Worm (Caenorhabditis elegans) whole organism, mixed stage, embryonic: ENCODE results near the gene madf-3.

ENCODE experiments used
- M03D4.4 ChIP-seq: sonication (generic microtip); optimal IDR thresholded peaks from 2 replicates; lab custom pipeline; 2017; ENCODE audit warnings: mild to moderate bottlenecking, missing genetic modification characterization, missing compliant biosample characterization
- bed-3 ChIP-seq: fragments of 200-800 bp; sonication (Bioruptor generic); optimal IDR thresholded peaks from 3 replicates; lab custom pipeline; 2018; ENCODE audit warnings: mild to moderate bottlenecking, missing genetic modification characterization, moderate library complexity, missing compliant biosample characterization
- blmp-1 ChIP-seq: fragments of 150-350 bp; optimal IDR thresholded peaks from 2 replicates; lab custom pipeline; 2014; ENCODE audit warnings: missing biosample characterization, missing genetic modification characterization
- ceh-39 ChIP-seq: fragments of 150-350 bp; optimal IDR thresholded peaks from 2 replicates; lab custom pipeline; 2014; ENCODE audit warnings: missing biosample characterization, missing genetic modification characterization
- ceh-43 ChIP-seq: fragments of 200-800 bp; sonication (Bioruptor generic); optimal IDR thresholded peaks from 2 replicates; lab custom pipeline; 2018; ENCODE audit warnings: mild to moderate bottlenecking, missing genetic modification characterization, moderate library complexity, missing compliant biosample characterization
- ceh-83 ChIP-seq: fragments of 200-800 bp; sonication (Bioruptor generic); optimal IDR thresholded peaks from 2 replicates; lab custom pipeline; 2018; ENCODE audit warnings: mild to moderate bottlenecking, missing genetic modification characterization, missing compliant biosample characterization
- ces-1 ChIP-seq: fragments of 150-350 bp; optimal IDR thresholded peaks from 2 replicates; lab custom pipeline; 2014; ENCODE audit warnings: missing biosample characterization, missing genetic modification reagents, missing genetic modification characterization
- cnd-1 ChIP-seq: fragments of 200-800 bp; sonication (Bioruptor generic); optimal IDR thresholded peaks from 2 replicates; lab custom pipeline; 2018; ENCODE audit warnings: mild to moderate bottlenecking, missing genetic modification characterization, missing compliant biosample characterization
- drap-1 ChIP-seq: fragments of 200-800 bp; sonication (Bioruptor generic); optimal IDR thresholded peaks from 3 replicates; lab custom pipeline; 2018; ENCODE audit warnings: mild to moderate bottlenecking, missing genetic modification characterization, missing compliant biosample characterization
- elt-1 ChIP-seq: sonication (generic microtip); optimal IDR thresholded peaks from 2 replicates; lab custom pipeline; 2017; ENCODE audit warnings: missing genetic modification characterization, mild to moderate bottlenecking, missing compliant biosample characterization, antibody characterized with exemption, moderate library complexity, borderline replicate concordance; ENCODE audit not compliant: insufficient read depth
- elt-3 ChIP-seq: fragments of 150-350 bp; optimal IDR thresholded peaks from 2 replicates; lab custom pipeline; 2014; ENCODE audit warnings: missing biosample characterization, missing genetic modification characterization
- flh-1 ChIP-seq: fragments of 200-800 bp; sonication (Bioruptor generic); optimal IDR thresholded peaks from 2 replicates; lab custom pipeline; 2018; ENCODE audit warnings: mild to moderate bottlenecking, missing genetic modification characterization, moderate library complexity, missing compliant biosample characterization
- ham-2 ChIP-seq: fragments of 200-800 bp; sonication (Bioruptor generic); optimal IDR thresholded peaks from 2 replicates; lab custom pipeline; 2018; ENCODE audit warnings: mild to moderate bottlenecking, missing genetic modification characterization, missing compliant biosample characterization
- hlh-1 ChIP-seq: fragments of 150-350 bp; optimal IDR thresholded peaks from 2 replicates; lab custom pipeline; 2014; ENCODE audit warnings: missing biosample characterization, missing genetic modification reagents, missing genetic modification characterization
- lin-13 ChIP-seq: fragments of 150-350 bp; optimal IDR thresholded peaks from 2 replicates; lab custom pipeline; 2014; ENCODE audit warnings: missing biosample characterization, missing genetic modification characterization
- lin-32 ChIP-seq: fragments of 200-800 bp; sonication (Bioruptor generic); optimal IDR thresholded peaks from 2 replicates; lab custom pipeline; 2018; ENCODE audit warnings: mild to moderate bottlenecking, missing genetic modification characterization, missing compliant biosample characterization
- lsy-2 ChIP-seq: fragments of 150-350 bp; optimal IDR thresholded peaks from 2 replicates; lab custom pipeline; 2014; ENCODE audit warnings: missing biosample characterization, missing genetic modification characterization
- mab-5 ChIP-seq: fragments of 150-350 bp; optimal IDR thresholded peaks from 2 replicates; lab custom pipeline; 2014; ENCODE audit warnings: missing biosample characterization, missing genetic modification characterization
- mep-1 ChIP-seq: fragments of 150-350 bp; optimal IDR thresholded peaks from 2 replicates; lab custom pipeline; 2017; ENCODE audit warnings: missing biosample characterization, missing genetic modification reagents, missing genetic modification characterization, inconsistent platforms
- mls-2 ChIP-seq: sonication (generic microtip); optimal IDR thresholded peaks from 2 replicates; lab custom pipeline; 2016; ENCODE audit warnings: mild to moderate bottlenecking, missing genetic modification characterization, moderate library complexity, missing compliant biosample characterization
- nhr-12 ChIP-seq: fragments of 150-350 bp; optimal IDR thresholded peaks from 2 replicates; lab custom pipeline; 2014; ENCODE audit warnings: missing biosample characterization, missing genetic modification characterization
- nhr-2 ChIP-seq: fragments of 150-350 bp; optimal IDR thresholded peaks from 2 replicates; lab custom pipeline; 2014; ENCODE audit warnings: missing biosample characterization, missing genetic modification characterization
- nhr-237 ChIP-seq: fragments of 150-350 bp; optimal IDR thresholded peaks from 2 replicates; lab custom pipeline; 2014; ENCODE audit warnings: missing biosample characterization, missing genetic modification characterization
- nhr-28 ChIP-seq: fragments of 150-350 bp; optimal IDR thresholded peaks from 2 replicates; lab custom pipeline; 2014; ENCODE audit warnings: missing biosample characterization, missing genetic modification characterization
- nhr-76 ChIP-seq: sonication (generic microtip); optimal IDR thresholded peaks from 2 replicates; lab custom pipeline; 2017; ENCODE audit warnings: missing biosample characterization, missing genetic modification characterization
- pha-4 ChIP-seq: fragments of 150-350 bp; optimal IDR thresholded peaks from 2 replicates; lab custom pipeline; 2018; ENCODE audit warnings: missing biosample characterization, missing genetic modification reagents, missing genetic modification characterization
- sem-2 ChIP-seq: fragments of 200-800 bp; sonication (Bioruptor generic); optimal IDR thresholded peaks from 2 replicates; lab custom pipeline; 2018; ENCODE audit warnings: mild to moderate bottlenecking, missing genetic modification characterization, missing compliant biosample characterization
- snpc-4 ChIP-seq: fragments of 150-350 bp; optimal IDR thresholded peaks from 2 replicates; lab custom pipeline; 2014; ENCODE audit warnings: missing biosample characterization, missing genetic modification characterization
- sptf-1 ChIP-seq: sonication (generic microtip); optimal IDR thresholded peaks from 2 replicates; lab custom pipeline; 2017; ENCODE audit warnings: mild to moderate bottlenecking, missing genetic modification characterization, moderate library complexity, missing compliant biosample characterization
- tbx-8 ChIP-seq: fragments of 200-800 bp; sonication (Bioruptor generic); optimal IDR thresholded peaks from 2 replicates; lab custom pipeline; 2018; ENCODE audit warnings: mild to moderate bottlenecking, missing genetic modification characterization, moderate library complexity, missing compliant biosample characterization
- unc-120 ChIP-seq: sonication (generic microtip); optimal IDR thresholded peaks from 2 replicates; lab custom pipeline; 2017; ENCODE audit warnings: missing genetic modification characterization, missing compliant biosample characterization; ENCODE audit not compliant: poor library complexity, severe bottlenecking
- unc-39 ChIP-seq: fragments of 150-350 bp; optimal IDR thresholded peaks from 2 replicates; lab custom pipeline; 2014; ENCODE audit warnings: missing biosample characterization, missing genetic modification characterization
- unc-62 ChIP-seq: fragments of 150-350 bp; optimal IDR thresholded peaks from 2 replicates; lab custom pipeline; 2014; ENCODE audit warnings: missing biosample characterization, missing genetic modification reagents, missing genetic modification characterization
- zip-8 ChIP-seq: fragments of 150-350 bp; optimal IDR thresholded peaks from 2 replicates; lab custom pipeline; 2014; ENCODE audit warnings: missing biosample characterization, missing genetic modification characterization
- ztf-11 ChIP-seq: fragments of 150-350 bp; optimal IDR thresholded peaks from 2 replicates; lab custom pipeline; 2014; ENCODE audit warnings: missing biosample characterization, missing genetic modification characterization

The madf-3 gene

ce11 chrII:4299227-4299703 is 35.3 kb upstream of the madf-3 start, which contains the start of gene sco-1:
Gene sco-1, plus strand, starts transcription at chrII:4299653.
- TF ChIP-seq pha-4 (tag; lab: Kevin White, UChicago) (peak; percentile 81), ceh-43 (GFP tag; lab: Kevin White, UChicago) (no peak), nhr-12 (tag; lab: Kevin White, UChicago) (no peak), unc-62 (GFP tag; lab: Kevin White, UChicago) (peak; percentile 52), cnd-1 (no peak), mls-2 (tag; lab: Kevin White, UChicago) (peak; percentile 68), M03D4.4 (tag; lab: Kevin White, UChicago) (no peak), ztf-11 (no peak), flh-1 (no peak), nhr-76 (no peak), lin-13 (tag; lab: Kevin White, UChicago) (peak; percentile 91), ces-1 (peak; percentile 72), bed-3 (no peak), zip-8 (tag; lab: Kevin White, UChicago) (no peak), nhr-2 (tag; lab: Kevin White, UChicago) (no peak), blmp-1 (tag; lab: Kevin White, UChicago) (no peak), ceh-83 (GFP tag; lab: Kevin White, UChicago) (no peak), drap-1 (GFP tag; lab: Kevin White, UChicago) (peak; percentile 58), mep-1 (tag; lab: Kevin White, UChicago) (peak; percentile 86), elt-1 (tag; lab: Kevin White, UChicago) (peak; percentile 40), mab-5 (tag; lab: Kevin White, UChicago) (no peak), lin-32 (GFP tag; lab: Kevin White, UChicago) (no peak), elt-3 (tag; lab: Kevin White, UChicago) (no peak), nhr-28 (no peak), hlh-1 (tag; lab: Kevin White, UChicago) (peak; percentile 66), ceh-39 (peak; percentile 68), tbx-8 (GFP tag; lab: Kevin White, UChicago) (no peak), unc-120 (tag; lab: Kevin White, UChicago) (peak; percentile 28), nhr-237 (tag; lab: Kevin White, UChicago) (peak; percentile 89), snpc-4 (tag; lab: Kevin White, UChicago) (no peak), sem-2 (GFP tag; lab: Kevin White, UChicago) (no peak), ham-2 (no peak), unc-39 (tag; lab: Kevin White, UChicago) (no peak), sptf-1 (peak; percentile 71), lsy-2 (tag; lab: Kevin White, UChicago) (peak; percentile 83)

DNA sequence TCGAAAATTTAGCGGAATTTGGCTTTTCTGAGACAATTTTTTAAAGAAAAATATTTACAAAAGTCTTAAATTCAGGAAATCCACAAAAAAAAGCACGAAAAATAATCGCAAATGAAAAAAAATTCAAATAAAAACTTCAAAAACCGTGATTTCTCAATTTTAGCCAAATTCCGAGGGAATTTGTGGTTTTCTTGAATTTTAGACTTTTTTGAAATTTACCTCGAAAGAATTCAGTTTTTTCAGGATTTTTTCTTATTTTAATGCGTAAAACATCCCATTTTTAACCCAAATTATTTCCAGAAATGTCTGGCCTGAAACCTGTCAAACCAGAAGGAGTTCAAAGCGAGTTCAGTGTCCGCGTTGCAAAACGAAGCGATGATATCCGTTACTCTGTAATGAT is 33.2 kb upstream of the madf-3 start, which contains the start of gene gtf-2F1:
Gene gtf-2F1, plus strand, starts transcription at position 301 of the 400 bp plus-strand sequence.
- TF ChIP-seq ceh-43 (GFP tag; lab: Kevin White, UChicago) (no peak), blmp-1 (tag; lab: Kevin White, UChicago) (no peak), nhr-28 (no peak), lin-32 (GFP tag; lab: Kevin White, UChicago) (no peak), nhr-2 (tag; lab: Kevin White, UChicago) (no peak), nhr-12 (tag; lab: Kevin White, UChicago) (no peak), lsy-2 (tag; lab: Kevin White, UChicago) (no peak), mab-5 (tag; lab: Kevin White, UChicago) (no peak)

DNA sequence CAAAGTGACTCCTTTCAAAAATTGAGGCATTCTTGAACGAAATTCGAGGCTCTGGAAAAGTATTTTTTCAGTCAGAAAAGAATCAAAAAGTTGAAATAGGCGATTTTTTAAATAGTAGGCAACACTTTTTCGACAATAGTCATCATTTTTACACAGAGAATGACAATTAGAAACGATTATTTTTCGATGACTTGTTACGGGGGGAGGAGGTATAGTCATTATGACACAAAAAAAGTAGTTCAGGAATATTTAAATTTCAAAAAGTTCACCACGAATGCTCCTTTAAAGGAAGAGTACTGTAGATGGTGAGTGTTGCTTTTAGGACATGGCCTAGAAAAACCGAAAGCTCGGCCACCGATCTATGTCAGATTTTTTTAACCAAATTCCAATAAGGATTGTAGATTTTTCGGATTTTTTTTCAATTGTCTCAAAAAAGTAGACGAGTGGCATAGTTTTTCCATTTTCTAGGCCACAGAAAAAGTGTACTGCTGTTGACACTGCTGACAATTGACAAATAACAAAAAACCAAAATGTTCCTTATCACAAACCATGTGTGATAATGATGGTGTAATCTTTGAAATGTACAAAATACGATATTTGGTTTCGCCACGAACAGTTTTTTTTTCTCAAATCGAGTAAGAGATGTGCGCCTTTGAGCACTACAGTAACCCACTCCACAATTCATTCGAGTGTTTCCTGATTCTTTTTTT is 27.5 kb upstream of the madf-3 start, which contains the start of gene Y52E8A.3:
Gene Y52E8A.3, minus strand, starts transcription at position 51 of the 710 bp plus-strand sequence.
- TF ChIP-seq drap-1 (GFP tag; lab: Kevin White, UChicago) (no peak), nhr-237 (tag; lab: Kevin White, UChicago) (no peak), unc-62 (GFP tag; lab: Kevin White, UChicago) (no peak), sem-2 (GFP tag; lab: Kevin White, UChicago) (no peak), ceh-83 (GFP tag; lab: Kevin White, UChicago) (no peak), nhr-12 (tag; lab: Kevin White, UChicago) (no peak), blmp-1 (tag; lab: Kevin White, UChicago) (no peak), nhr-76 (no peak), mls-2 (tag; lab: Kevin White, UChicago) (no peak), mab-5 (tag; lab: Kevin White, UChicago) (no peak), unc-120 (tag; lab: Kevin White, UChicago) (no peak), mep-1 (tag; lab: Kevin White, UChicago) (no peak), hlh-1 (tag; lab: Kevin White, UChicago) (no peak)
